Fruit fly (Drosophila melanogaster): ENCODE results near the gene nmo.

nmo gene

DNA sequence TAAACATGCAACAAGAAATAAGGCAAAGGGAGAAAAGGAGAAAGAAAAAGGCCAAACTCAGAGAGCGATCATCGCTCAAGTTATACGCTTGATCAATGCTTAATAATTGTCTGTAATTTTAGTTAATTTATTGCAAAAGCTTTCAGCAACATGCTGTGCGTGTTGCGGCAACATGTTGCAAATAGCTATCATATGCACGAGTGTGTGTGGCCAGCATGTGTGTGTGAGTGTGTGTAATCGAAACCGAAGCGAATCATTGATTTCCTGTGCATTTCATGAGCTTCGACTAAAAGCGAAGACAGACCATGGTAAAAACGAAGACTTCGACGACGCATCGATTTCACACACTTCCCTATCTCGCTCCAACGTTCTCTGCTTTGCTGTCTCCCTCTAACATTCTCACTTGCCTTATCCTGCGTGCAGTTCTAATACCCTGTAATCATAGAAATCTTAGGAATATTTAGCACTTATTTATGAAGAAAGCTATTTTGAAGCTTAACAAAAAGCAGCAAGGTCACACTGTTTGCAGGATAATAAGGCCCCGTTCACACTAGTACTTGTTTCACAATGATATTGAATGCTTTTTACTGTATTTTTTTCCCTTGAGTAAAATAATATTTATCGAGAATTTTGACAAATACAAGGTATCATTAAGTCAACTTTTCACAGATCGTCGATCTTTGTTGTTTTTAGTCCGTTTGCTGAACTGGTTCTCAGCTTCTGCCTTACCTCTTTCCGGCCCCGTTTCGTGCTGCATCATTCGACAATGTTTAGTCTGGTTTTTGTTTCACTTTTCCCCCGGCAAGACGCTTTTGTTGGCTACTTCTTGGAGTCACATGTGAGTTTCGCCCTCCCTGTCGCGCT is 34.4 kb downstream of the nmo start:
- TF ChIP-seq CG17801 (GFP tag; optimal IDR thresholded peaks at IDR 0.05; ENCODE audit: partially characterized antibody) = no peak

DNA sequence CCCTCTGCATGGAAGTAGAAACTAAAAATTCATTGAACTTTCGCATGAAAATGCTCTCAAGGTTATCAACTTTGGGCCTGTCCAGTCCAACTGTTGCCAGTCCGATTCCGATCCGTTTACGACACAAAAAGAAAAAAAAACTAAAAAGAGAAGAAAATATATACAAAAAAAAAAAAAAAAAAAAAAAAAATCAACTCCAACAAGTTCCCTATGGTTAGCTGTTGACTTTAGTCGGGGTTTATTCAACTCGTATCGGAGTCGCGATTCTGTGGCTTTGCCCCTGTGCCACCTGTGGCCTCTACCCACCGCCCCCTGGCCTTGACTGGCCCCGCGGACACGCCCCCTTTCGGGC is 35.0 kb downstream of the nmo start:
- TF ChIP-seq CG17801 (GFP tag; optimal IDR thresholded peaks at IDR 0.05; ENCODE audit: partially characterized antibody) = no peak

DNA sequence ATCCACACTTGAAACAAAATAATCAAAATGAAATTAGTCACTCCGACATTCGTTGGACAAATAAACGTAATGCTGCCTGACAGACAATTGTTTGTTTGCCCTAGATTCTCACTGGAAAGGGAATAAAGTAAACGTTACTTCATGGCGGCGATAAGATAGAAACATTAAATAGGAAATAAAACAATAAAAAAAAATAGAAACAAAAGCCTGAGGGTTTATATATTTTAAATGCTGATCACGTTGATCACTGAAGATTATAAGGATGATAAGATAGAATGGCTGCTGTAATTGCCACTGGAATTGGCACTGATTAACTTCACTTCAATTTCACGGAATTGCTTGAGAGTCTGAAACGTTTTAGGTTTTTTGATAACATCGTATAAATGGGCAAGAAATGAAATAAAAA is 39.8 kb downstream of the nmo start:
- no peak for TF ChIP-seq CG17801 (GFP tag; optimal IDR thresholded peaks at IDR 0.05; ENCODE audit: partially characterized antibody)

DNA sequence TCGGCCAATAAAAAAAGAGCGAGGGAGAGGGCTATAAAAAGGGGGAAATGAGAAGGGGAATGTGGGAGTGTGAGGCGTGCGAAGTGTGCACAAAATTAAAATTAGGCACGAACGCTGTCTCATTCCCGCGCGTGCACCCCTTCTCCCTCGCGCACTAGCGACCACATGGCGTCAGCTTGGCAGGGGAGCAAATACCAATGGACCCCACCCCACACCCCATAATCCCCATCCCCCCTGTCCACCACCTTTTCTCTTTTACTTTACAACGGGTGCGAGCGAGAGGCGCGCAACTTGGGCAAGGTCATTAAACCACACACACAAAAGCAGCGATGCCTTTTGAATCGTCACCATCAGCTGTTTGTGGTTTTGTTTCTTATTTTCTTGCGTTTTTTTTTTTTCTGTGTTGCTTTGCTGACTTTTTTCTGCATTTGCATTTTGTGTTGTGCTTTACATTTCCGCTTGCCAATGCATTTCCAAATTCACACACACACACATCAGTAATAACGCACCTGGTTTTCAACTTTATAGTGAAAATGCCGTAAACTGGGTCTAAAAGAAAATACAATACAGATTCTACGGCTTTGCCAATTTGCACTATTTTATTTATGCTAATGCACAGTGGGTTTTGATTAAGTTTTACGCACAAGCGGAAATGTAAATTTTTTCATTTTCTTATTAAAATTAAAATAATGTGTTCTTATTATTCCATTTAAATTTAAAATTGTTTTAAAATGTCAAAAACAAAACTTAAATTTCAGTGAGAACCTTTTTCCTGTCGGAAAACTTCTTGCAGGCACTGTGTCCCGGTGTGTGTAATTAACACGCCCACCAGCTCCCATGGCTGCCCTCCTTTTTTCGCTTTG is 45.7 kb downstream of the nmo start:
- peak; percentile 84 for TF ChIP-seq CG17801 (GFP tag; optimal IDR thresholded peaks at IDR 0.05; ENCODE audit: partially characterized antibody)

DNA sequence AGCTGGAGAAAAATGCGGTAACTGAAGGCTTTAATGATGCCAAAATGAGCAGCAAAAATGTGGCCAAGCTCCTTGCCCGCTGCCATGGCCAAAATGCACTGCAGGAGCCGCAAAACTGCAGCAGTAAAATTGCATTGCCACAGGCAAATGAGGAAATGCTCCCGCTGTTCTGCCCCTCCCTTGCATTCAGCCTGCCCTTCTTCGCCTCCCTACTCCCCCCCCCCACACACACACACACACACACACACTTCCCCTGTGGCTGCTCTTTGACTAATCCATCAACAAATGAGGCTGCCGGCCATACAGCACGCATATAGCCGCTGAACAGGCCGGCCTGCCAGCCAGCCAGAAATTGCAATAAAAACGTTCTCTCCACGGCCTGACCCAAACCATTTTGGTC is 48.4 kb downstream of the nmo start:
- TF ChIP-seq CG17801 (GFP tag; optimal IDR thresholded peaks at IDR 0.05; ENCODE audit: partially characterized antibody) = no peak

DNA sequence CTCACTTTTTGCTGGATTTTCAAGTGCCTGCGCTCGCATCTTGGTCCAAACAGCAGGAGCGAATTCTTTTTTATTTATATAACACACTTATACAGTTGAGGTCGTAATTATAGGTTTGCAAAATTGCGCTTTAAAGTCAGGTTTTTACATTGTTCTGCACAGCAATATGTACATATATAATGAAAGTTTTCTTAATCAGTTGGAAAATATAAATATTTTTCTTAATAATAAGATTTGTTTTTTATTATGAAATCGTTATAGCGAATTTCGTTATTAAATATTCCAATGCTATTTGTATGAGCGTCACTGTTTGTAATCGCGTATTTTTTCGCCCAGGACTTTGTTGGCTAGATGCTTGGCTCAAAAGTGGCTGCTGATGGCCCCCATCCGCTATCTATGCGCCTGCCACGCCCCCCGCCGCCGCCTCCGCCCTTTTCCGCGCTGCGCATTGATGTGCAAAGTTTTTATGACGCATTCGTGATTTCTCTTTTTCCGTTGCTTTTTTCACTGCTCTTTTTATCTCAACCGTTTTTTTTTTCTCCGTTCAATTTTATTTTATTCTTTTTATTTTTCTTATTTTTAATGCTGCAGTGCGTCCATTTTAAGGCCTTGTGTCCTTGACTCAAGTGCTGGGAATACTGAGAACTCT is 48.9 kb downstream of the nmo start:
- no peak for TF ChIP-seq CG17801 (GFP tag; optimal IDR thresholded peaks at IDR 0.05; ENCODE audit: partially characterized antibody)

DNA sequence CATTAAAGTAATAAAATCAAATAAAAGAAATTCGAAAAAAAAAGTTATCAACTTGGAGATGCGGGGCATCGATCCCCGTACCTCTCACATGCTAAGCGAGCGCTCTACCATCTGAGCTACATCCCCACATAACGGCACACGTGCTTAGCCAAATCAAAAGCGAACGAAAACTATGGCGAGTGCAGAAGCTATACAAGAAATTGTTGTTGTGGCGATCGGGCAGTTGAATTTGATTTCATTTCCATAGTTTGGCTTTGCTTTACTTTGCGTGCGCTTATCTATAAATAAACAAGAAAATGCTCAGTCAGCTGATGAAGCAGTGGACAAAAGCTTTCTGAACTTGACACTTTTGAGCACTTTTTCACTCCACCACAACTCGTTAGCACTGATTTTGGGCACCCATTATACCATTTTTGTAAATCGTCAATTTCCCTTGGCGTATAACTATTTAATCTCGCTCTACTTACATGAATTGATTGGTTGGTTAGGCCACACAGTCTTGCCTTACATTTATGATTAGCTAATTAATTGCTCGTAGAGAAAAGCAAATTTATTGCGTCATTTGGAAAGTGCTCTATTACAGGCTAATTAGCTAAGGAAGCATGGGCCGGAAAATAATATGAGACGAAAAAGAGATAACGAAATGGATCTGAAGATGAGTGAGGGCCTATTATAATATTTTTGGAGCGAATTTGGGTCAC is 49.8 kb downstream of the nmo start:
- TF ChIP-seq CG17801 (GFP tag; optimal IDR thresholded peaks at IDR 0.05; ENCODE audit: partially characterized antibody) = no peak

DNA sequence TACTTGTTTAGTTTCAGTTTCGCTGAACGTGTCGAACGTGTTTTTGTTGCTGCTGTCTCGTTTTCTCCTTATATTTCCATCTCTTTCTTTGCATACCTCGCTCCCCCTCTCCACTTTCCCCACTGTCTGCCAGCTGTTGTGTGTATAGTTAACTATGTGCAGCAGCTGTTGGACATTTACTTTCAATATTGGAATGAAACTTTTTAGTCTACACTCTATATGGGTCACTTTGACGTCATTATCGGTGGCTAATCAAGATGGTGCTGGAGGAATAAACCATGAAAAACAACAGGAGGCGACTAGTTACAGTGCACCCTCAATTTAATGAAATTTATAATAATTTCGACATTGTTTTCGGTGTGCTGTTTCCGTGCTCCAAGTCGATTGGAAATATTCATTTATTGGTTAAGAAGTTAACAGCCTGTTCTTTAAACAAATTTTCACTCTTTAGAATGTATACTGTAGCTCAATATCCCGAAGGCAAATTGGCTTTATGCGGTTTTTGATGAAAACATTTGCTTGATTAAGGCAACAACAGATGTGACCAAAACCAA is 50.4 kb downstream of the nmo start:
- no peak for TF ChIP-seq CG17801 (GFP tag; optimal IDR thresholded peaks at IDR 0.05; ENCODE audit: partially characterized antibody)

DNA sequence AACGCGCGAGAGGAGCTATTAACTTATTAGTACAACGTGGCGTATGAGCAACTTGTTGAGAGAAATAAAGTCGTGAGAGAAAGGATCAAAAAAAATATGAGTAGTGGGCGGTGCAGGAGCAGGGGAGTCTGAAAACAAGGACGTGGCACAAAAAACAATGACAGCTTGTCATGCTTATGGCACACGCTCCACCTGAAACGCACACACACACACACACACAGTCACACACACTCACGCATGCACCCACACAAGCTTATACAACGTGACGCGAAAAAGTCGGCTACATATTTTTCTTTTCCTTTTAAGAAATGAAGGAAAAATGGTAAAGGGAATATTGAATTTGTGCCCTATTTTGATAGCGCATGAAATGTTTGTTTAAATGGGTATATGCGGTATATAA is 52.6 kb downstream of the nmo start:
- TF ChIP-seq CG17801 (GFP tag; optimal IDR thresholded peaks at IDR 0.05; ENCODE audit: partially characterized antibody) = no peak

DNA sequence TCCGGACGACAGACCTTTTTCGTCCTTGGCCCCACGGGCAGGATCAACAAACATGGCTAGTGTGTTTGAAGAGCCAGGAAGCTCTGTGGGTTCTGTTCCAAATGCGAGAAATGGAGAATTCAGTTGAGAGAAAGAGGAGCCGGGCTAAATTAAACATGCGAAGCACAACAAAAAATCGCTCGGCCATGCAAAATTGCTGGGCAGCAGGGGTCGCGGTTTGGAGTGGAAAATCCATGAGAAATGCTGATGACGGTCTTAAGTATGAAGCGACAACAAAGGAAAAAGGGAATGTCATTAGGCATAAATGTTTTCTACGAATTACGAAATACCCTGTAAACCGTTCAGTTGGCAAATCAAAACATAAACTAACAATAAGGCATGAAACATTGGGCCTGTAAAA is 54.2 kb downstream of the nmo start:
- no peak for TF ChIP-seq CG17801 (GFP tag; optimal IDR thresholded peaks at IDR 0.05; ENCODE audit: partially characterized antibody)

DNA sequence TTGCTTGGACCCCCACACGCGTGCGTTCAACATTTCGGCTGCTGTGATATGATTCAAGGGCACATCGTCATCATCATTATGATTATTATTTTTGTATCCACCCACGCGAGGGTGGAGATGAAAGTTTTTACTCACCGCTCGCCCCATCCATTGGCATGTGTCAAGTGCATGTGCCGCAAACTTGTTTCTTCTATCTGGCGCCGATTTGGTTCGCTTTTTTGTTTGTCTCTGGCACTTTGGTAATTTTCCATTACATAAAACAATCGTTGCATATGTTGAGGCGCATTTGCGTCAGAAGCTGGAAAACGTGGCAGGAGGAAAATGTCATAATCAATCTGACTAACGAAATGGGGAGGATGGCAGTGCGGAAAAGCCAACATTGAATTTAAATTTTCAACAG is 54.9 kb downstream of the nmo start:
- TF ChIP-seq CG17801 (GFP tag; optimal IDR thresholded peaks at IDR 0.05; ENCODE audit: partially characterized antibody) = no peak

DNA sequence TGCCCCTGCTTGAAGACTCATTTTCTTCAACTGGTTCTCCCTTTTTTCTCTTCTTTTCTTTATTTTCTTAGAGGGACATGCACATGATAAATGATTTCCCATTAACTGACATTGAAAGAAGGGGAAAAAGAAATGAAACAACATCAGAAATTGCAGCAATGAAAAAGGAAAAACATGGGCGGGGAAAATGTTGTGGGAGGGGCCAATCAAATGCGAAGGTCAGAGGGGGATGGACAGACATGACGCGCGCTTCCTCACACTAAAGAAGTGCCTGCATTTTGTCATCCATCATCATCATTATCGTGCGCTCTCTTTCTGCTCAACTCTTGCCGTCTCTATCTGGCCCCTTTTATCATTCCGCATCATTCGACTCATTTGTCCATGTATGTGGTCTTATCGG is 58.8 kb downstream of the nmo start:
- no peak for TF ChIP-seq CG17801 (GFP tag; optimal IDR thresholded peaks at IDR 0.05; ENCODE audit: partially characterized antibody)

DNA sequence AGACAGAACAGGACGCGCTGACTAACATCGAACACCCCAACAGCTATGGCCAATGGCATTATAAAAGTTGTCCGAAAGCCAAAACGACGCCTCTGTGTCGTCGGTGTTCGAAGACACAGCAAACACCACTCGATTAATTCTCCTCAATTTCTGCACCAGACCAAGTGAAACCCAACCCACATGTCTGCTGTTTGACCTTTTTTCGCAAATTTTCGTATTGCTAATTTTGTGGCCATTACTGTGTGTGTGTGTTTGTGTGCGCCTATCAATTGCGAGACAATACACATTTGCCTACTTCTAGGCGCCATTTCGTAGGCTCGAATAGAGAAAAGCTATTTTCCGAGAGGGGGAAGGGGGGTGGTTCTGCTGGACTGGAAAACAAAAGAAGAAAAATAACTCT is 60.3 kb downstream of the nmo start:
- no peak for TF ChIP-seq CG17801 (GFP tag; optimal IDR thresholded peaks at IDR 0.05; ENCODE audit: partially characterized antibody)

DNA sequence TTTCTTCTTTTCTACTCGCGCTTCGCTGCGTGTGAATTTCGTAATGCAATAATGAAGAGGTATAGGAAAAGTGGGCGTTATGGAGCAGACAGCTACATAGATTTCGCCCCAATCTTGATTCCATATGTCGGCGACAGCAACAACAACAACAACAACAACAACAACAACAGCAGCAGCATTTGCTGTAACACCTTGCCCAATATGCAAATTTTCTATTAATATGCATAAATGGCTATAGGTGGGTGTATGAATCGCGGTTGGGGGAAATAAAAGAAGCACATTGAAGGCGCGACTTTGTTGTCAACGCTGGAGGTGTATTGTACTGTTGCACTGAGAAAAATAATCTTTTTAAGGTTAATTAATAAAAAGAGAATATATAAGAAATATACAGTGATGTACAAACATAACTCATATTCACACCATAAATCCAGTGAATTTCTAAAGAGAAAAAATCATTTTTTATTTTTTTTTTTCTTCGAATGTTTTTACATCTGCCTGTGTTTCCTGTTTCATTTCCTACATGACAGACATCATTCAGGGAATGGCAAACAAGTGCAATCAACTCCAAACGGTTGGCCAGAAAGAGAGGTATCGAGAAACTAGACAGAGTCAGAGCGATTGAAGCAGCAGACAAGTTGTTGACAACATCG is 62.7 kb downstream of the nmo start:
- no peak for TF ChIP-seq CG17801 (GFP tag; optimal IDR thresholded peaks at IDR 0.05; ENCODE audit: partially characterized antibody)
